Comparison of ENCODE assay signal across 6 worm cellular contexts in genomic region chrIII:7720861-7721260, ce11.
A peak's percentile ranks its signal among the peaks of the same experiment; 100 is the strongest.
TF ChIP-seq lines count a peak whose summit lies in the region.

No protein-coding gene starts in this region.

TF ChIP-seq in whole organism, L1 larva, 84 proteins besides CTCF, POLR2A, EP300 and RAD21 (continues in another document):
- TF ChIP-seq nhr-90 (tag; optimal IDR thresholded peaks at IDR 0.05; lab: Kevin White, UChicago; ENCODE audit: poor library complexity) = no peak
- no peak for TF ChIP-seq nhr-84 (tag; optimal IDR thresholded peaks at IDR 0.05; lab: Kevin White, UChicago)
- no peak for TF ChIP-seq ztf-11 (tag; optimal IDR thresholded peaks at IDR 0.05; lab: Kevin White, UChicago)
- peak; percentile 27 for TF ChIP-seq nhr-11 (tag; optimal IDR thresholded peaks at IDR 0.05; lab: Kevin White, UChicago)
- no peak for TF ChIP-seq ces-1 (GFP tag; optimal IDR thresholded peaks at IDR 0.05; lab: Kevin White, UChicago)
- TF ChIP-seq ets-5 (GFP tag; IDR thresholded peaks at IDR 0.05; lab: Robert Waterston, UW) = no peak
- no peak for TF ChIP-seq jun-1 (tag; optimal IDR thresholded peaks at IDR 0.05; lab: Kevin White, UChicago)
- peak; percentile 45; the same call in 1 of the 2 replicates for TF ChIP-seq isw-1 (GFP tag; IDR thresholded peaks at IDR 0.05; lab: Robert Waterston, UW)
- TF ChIP-seq mep-1 (tag; optimal IDR thresholded peaks at IDR 0.05; lab: Kevin White, UChicago) = peak; percentile 59
- peak; percentile 41; the same call in 1 of the 2 replicates for TF ChIP-seq ceh-88 (GFP tag; IDR thresholded peaks at IDR 0.05; lab: Robert Waterston, UW)
- no peak for TF ChIP-seq C04F5.9 (tag; optimal IDR thresholded peaks at IDR 0.05; lab: Kevin White, UChicago)
- TF ChIP-seq skn-1 (tag; optimal IDR thresholded peaks at IDR 0.05; lab: Kevin White, UChicago) = peak; percentile 9
- TF ChIP-seq zag-1 (tag; optimal IDR thresholded peaks at IDR 0.05; lab: Kevin White, UChicago) = no peak
- TF ChIP-seq fkh-8 (tag; optimal IDR thresholded peaks at IDR 0.05; lab: Kevin White, UChicago) = peak; percentile 86
- TF ChIP-seq fkh-4 (tag; optimal IDR thresholded peaks at IDR 0.05; lab: Kevin White, UChicago; ENCODE audit: borderline replicate concordance) = no peak

TF ChIP-seq in whole organism, L2 larva, 48 proteins besides CTCF, POLR2A, EP300 and RAD21 (continues in another document):
- TF ChIP-seq skn-1 (tag; optimal IDR thresholded peaks at IDR 0.05; lab: Kevin White, UChicago) (no peak), egl-27 (tag; optimal IDR thresholded peaks at IDR 0.05; lab: Kevin White, UChicago) (no peak), mdl-1 (tag; optimal IDR thresholded peaks at IDR 0.05; lab: Kevin White, UChicago) (peak in 1 of 2 experiments; percentile 68), lin-11 (tag; optimal IDR thresholded peaks at IDR 0.05; lab: Kevin White, UChicago) (no peak), mab-5 (tag; optimal IDR thresholded peaks at IDR 0.05; lab: Kevin White, UChicago) (no peak), snpc-4 (tag; optimal IDR thresholded peaks at IDR 0.05; lab: Kevin White, UChicago) (no peak), nhr-237 (tag; optimal IDR thresholded peaks at IDR 0.05; lab: Kevin White, UChicago) (no peak), nhr-12 (tag; optimal IDR thresholded peaks at IDR 0.05; lab: Kevin White, UChicago) (no peak), gmeb-1 (tag; optimal IDR thresholded peaks at IDR 0.05; lab: Kevin White, UChicago) (no peak), nhr-129 (tag; optimal IDR thresholded peaks at IDR 0.05; lab: Kevin White, UChicago) (peak; percentile 88), lin-13 (GFP tag; optimal IDR thresholded peaks at IDR 0.05; lab: Kevin White, UChicago) (peak; percentile 30), sma-3 (GFP tag; optimal IDR thresholded peaks at IDR 0.05; lab: Kevin White, UChicago) (no peak), nhr-11 (tag; optimal IDR thresholded peaks at IDR 0.05; lab: Kevin White, UChicago) (no peak), aly-2 (tag; optimal IDR thresholded peaks at IDR 0.05; lab: Kevin White, UChicago) (no peak), blmp-1 (tag; optimal IDR thresholded peaks at IDR 0.05; lab: Kevin White, UChicago; ENCODE audit: insufficient read depth) (no peak), nhr-10 (tag; optimal IDR thresholded peaks at IDR 0.05; lab: Kevin White, UChicago) (no peak)

TF ChIP-seq in whole organism, L3 larva, 47 proteins besides CTCF, POLR2A, EP300 and RAD21 (continues in another document):
- no peak for TF ChIP-seq ztf-4 (tag; optimal IDR thresholded peaks at IDR 0.05; lab: Kevin White, UChicago)
- peak; percentile 20 for TF ChIP-seq mdl-1 (tag; optimal IDR thresholded peaks at IDR 0.05; lab: Kevin White, UChicago)
- TF ChIP-seq hmg-11 (tag; optimal IDR thresholded peaks at IDR 0.05; lab: Kevin White, UChicago) = peak; percentile 1
- TF ChIP-seq tbx-2 (tag; optimal IDR thresholded peaks at IDR 0.05; lab: Kevin White, UChicago) = no peak
- TF ChIP-seq skn-1 (tag; optimal IDR thresholded peaks at IDR 0.05; lab: Kevin White, UChicago) = no peak
- no peak for TF ChIP-seq jun-1 (tag; optimal IDR thresholded peaks at IDR 0.05; lab: Kevin White, UChicago)
- no peak for TF ChIP-seq nhr-237 (tag; optimal IDR thresholded peaks at IDR 0.05; lab: Kevin White, UChicago)
- TF ChIP-seq mml-1 (tag; optimal IDR thresholded peaks at IDR 0.05; lab: Kevin White, UChicago) = no peak
- peak; percentile 5 for TF ChIP-seq nhr-11 (tag; optimal IDR thresholded peaks at IDR 0.05; lab: Kevin White, UChicago)
- TF ChIP-seq eor-1 (tag; optimal IDR thresholded peaks at IDR 0.05; lab: Kevin White, UChicago) = no peak
- TF ChIP-seq zag-1 (tag; optimal IDR thresholded peaks at IDR 0.05; lab: Kevin White, UChicago) = no peak
- no peak for TF ChIP-seq egl-5 (tag; optimal IDR thresholded peaks at IDR 0.05; lab: Kevin White, UChicago)
- TF ChIP-seq sea-2 (GFP tag; optimal IDR thresholded peaks at IDR 0.05; lab: Kevin White, UChicago) = no peak
- TF ChIP-seq nhr-25 (tag; optimal IDR thresholded peaks at IDR 0.05; lab: Kevin White, UChicago) = no peak
- TF ChIP-seq ztf-11 (tag; optimal IDR thresholded peaks at IDR 0.05; lab: Kevin White, UChicago) = no peak
- TF ChIP-seq pha-4 (tag; optimal IDR thresholded peaks at IDR 0.05; lab: Kevin White, UChicago) = peak; percentile 24
- TF ChIP-seq daf-12 (tag; optimal IDR thresholded peaks at IDR 0.05; lab: Kevin White, UChicago) = no peak

TF ChIP-seq in whole organism, L4 larva, 104 proteins besides CTCF, POLR2A, EP300 and RAD21 (continues in another document):
- TF ChIP-seq hlh-11 (tag; optimal IDR thresholded peaks at IDR 0.05; lab: Kevin White, UChicago) (peak; percentile 79), ztf-11 (tag; optimal IDR thresholded peaks at IDR 0.05; lab: Kevin White, UChicago) (no peak), attf-4 (tag; optimal IDR thresholded peaks at IDR 0.05; lab: Kevin White, UChicago) (no peak), mdl-1 (tag; optimal IDR thresholded peaks at IDR 0.05; lab: Kevin White, UChicago) (peak in 1 of 2 experiments; percentile 81), aha-1 (tag; lab: Kevin White, UChicago) (peak; percentile 27), mep-1 (tag; optimal IDR thresholded peaks at IDR 0.05; lab: Kevin White, UChicago) (peak; percentile 63), cey-2 (tag; optimal IDR thresholded peaks at IDR 0.05; lab: Kevin White, UChicago; ENCODE audit: borderline replicate concordance, insufficient read depth) (no peak), hif-1 (tag; optimal IDR thresholded peaks at IDR 0.05; lab: Kevin White, UChicago) (peak in 1 of 2 experiments; percentile 62), egl-43 (GFP tag; IDR thresholded peaks at IDR 0.05; lab: Robert Waterston, UW) (no peak), mes-2 (tag; optimal IDR thresholded peaks at IDR 0.05; lab: Kevin White, UChicago; ENCODE audit: poor library complexity, severe bottlenecking) (peak; percentile 51), hmg-1.1 (GFP tag; IDR thresholded peaks at IDR 0.05; lab: Robert Waterston, UW) (0 out of 2 replicates have a peak, but pooled peaks have one; percentile 21), snpc-1.2 (GFP tag; IDR thresholded peaks at IDR 0.05; lab: Robert Waterston, UW) (no peak), unc-130 (GFP tag; optimal IDR thresholded peaks at IDR 0.05; lab: Kevin White, UChicago) (no peak), lin-15B (tag; optimal IDR thresholded peaks at IDR 0.05; lab: Kevin White, UChicago) (no peak), nhr-41 (GFP tag; IDR thresholded peaks at IDR 0.05; lab: Robert Waterston, UW) (no peak), Y48G9A.11 (GFP tag; IDR thresholded peaks at IDR 0.05; lab: Robert Waterston, UW) (no peak)

TF ChIP-seq in whole organism, late embryonic, 69 proteins besides CTCF, POLR2A, EP300 and RAD21:
- peak; percentile 74 for TF ChIP-seq nfya-1 (tag; optimal IDR thresholded peaks at IDR 0.05; lab: Kevin White, UChicago)
- no peak for TF ChIP-seq ceh-24 (tag; optimal IDR thresholded peaks at IDR 0.05; lab: Kevin White, UChicago)

TF ChIP-seq in whole organism, young adult, 124 proteins besides CTCF, POLR2A, EP300 and RAD21:
- TF ChIP-seq snpc-4 (GFP tag; optimal IDR thresholded peaks at IDR 0.05; lab: Kevin White, UChicago) (no peak), snpc-4 (tag; optimal IDR thresholded peaks at IDR 0.05; lab: Kevin White, UChicago) (peak in 1 of 4 experiments; percentile 2), K12H6.12 (tag; optimal IDR thresholded peaks at IDR 0.05; lab: Kevin White, UChicago) (peak; percentile 50), him-1 (tag; optimal IDR thresholded peaks at IDR 0.05; lab: Kevin White, UChicago) (no peak), pbrm-1 (GFP tag; IDR thresholded peaks at IDR 0.05; lab: Robert Waterston, UW) (peak; percentile 44; the same call in 1 of the 2 replicates), chd-7 (tag; optimal IDR thresholded peaks at IDR 0.05; lab: Kevin White, UChicago) (peak; percentile 21), nhr-27 (tag; optimal IDR thresholded peaks at IDR 0.05; lab: Kevin White, UChicago) (no peak), zfh-2 (GFP tag; conservative IDR thresholded peaks at IDR 0.05; lab: Robert Waterston, UW) (peak; percentile 72; the same call in 1 of the 2 replicates), repo-1 (tag; optimal IDR thresholded peaks at IDR 0.05; lab: Kevin White, UChicago) (peak; percentile 35), ztf-26 (tag; optimal IDR thresholded peaks at IDR 0.05; lab: Kevin White, UChicago) (no peak), hmg-1.2 (GFP tag; IDR thresholded peaks at IDR 0.05; lab: Robert Waterston, UW) (peak; percentile 21; the same call in 1 of the 2 replicates), attf-5 (GFP tag; optimal IDR thresholded peaks at IDR 0.05; lab: Kevin White, UChicago) (peak; percentile 42), dox-1 (GFP tag; IDR thresholded peaks at IDR 0.05; lab: Robert Waterston, UW) (peak; percentile 6; the same call in 1 of the 2 replicates), K11D2.4 (GFP tag; IDR thresholded peaks at IDR 0.05; lab: Robert Waterston, UW) (0 out of 2 replicates have a peak, but pooled peaks have one; percentile 55), lin-54 (GFP tag; optimal IDR thresholded peaks at IDR 0.05; lab: Kevin White, UChicago) (peak; percentile 6), madf-10 (tag; optimal IDR thresholded peaks at IDR 0.05; lab: Kevin White, UChicago) (peak; percentile 13), cebp-1 (GFP tag; IDR thresholded peaks at IDR 0.05; lab: Robert Waterston, UW) (0 out of 2 replicates have a peak, but pooled peaks have one; percentile 28), cebp-1 (tag; optimal IDR thresholded peaks at IDR 0.05; lab: Kevin White, UChicago) (peak; percentile 65), unc-130 (GFP tag; optimal IDR thresholded peaks at IDR 0.05; lab: Kevin White, UChicago) (no peak), lin-26 (GFP tag; IDR thresholded peaks at IDR 0.05; lab: Robert Waterston, UW) (peak; percentile 53; the same call in 1 of the 2 replicates), C06A6.2 (GFP tag; conservative IDR thresholded peaks at IDR 0.05; lab: Robert Waterston, UW) (peak; percentile 40; the same call in 1 of the 2 replicates), somi-1 (GFP tag; optimal IDR thresholded peaks at IDR 0.05; lab: Kevin White, UChicago) (peak; percentile 63), nfyb-1 (GFP tag; IDR thresholded peaks at IDR 0.05; lab: Robert Waterston, UW) (peak; percentile 87), ama-1 (optimal IDR thresholded peaks at IDR 0.05; lab: Kevin White, UChicago) (no peak), ama-1 (GFP tag; optimal IDR thresholded peaks at IDR 0.05; lab: Kevin White, UChicago) (no peak), tlf-1 (GFP tag; optimal IDR thresholded peaks at IDR 0.05; lab: Kevin White, UChicago) (no peak), let-526 (GFP tag; IDR thresholded peaks at IDR 0.05; lab: Robert Waterston, UW) (peak; percentile 41; the same call in 1 of the 2 replicates)
TF ChIP-seq in whole organism, young adult: peak in this region for 18.
